Worm (Caenorhabditis elegans): ENCODE results near the gene dao-2.

Gene dao-2

DNA sequence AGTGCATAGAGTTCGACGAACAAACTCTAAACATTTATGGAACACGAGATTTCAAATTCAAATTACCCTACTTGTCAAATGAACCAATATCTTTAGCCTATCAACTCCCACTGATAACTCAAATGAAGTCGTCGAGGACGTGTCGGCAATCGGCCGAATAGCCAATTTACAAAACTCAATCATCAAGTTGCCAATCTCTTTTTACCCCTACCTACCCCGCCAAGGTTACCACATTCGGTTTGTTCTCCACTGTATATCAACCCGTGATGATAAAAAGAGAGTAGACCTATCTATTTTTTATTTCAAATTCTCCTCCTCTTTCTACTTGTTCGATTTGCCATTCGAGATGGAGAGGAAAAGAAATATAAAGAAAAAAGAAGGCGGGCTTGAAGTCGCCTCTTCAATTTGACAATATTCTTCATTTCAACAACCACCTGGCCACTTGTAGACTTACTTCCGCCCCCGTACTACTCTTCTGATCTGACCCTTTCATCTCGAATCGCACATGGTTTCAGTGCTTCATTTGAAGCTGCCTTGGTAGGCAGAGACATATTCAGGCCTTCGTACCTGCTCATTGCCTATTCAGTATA, 12.7 kb upstream of the dao-2 start (continued):
- TF ChIP-seq nhr-71 (tag; optimal IDR thresholded peaks at IDR 0.05) = peak; percentile 28
- TF ChIP-seq mep-1 (tag; optimal IDR thresholded peaks at IDR 0.05) = no peak
- TF ChIP-seq snpc-4 (tag; optimal IDR thresholded peaks at IDR 0.05) = no peak
- peak; percentile 33 for TF ChIP-seq nhr-90 (tag; optimal IDR thresholded peaks at IDR 0.05; ENCODE audit: poor library complexity)
- TF ChIP-seq sptf-1 (tag; optimal IDR thresholded peaks at IDR 0.05) = no peak
- TF ChIP-seq nhr-28 (tag; optimal IDR thresholded peaks at IDR 0.05) = no peak
- TF ChIP-seq lin-35 (GFP tag; optimal IDR thresholded peaks at IDR 0.05) = no peak
- TF ChIP-seq nhr-20 (tag; optimal IDR thresholded peaks at IDR 0.05) = peak; percentile 47

DNA sequence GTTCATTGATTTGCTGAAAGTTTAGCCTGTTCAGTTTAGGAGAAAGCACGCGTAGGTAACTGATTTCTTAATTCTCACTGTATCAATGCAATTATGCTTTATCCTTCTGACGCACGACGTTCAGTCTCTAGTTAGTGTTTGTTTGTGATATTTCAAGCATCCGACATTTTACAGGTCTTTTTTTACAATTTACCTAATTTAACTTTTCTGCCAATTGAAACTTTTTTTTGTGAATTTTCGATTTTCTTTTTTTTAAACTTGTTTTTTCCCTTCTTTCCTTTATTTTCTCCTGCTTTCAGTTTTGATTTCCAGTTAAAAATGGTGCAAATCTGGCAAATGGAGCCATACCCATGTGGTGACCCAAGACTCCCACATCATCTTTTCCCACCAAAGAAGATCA, 12.0 kb upstream of the dao-2 start, which contains the start of gene K07E1.1:
K07E1.1 (plus strand) TSS at position 301 of the 400 bp plus-strand sequence.
- no peak for TF ChIP-seq ceh-88 (GFP tag; IDR thresholded peaks at IDR 0.05)
- no peak for TF ChIP-seq fos-1 (tag; optimal IDR thresholded peaks at IDR 0.05)
- TF ChIP-seq egl-27 (tag; optimal IDR thresholded peaks at IDR 0.05) = no peak

DNA sequence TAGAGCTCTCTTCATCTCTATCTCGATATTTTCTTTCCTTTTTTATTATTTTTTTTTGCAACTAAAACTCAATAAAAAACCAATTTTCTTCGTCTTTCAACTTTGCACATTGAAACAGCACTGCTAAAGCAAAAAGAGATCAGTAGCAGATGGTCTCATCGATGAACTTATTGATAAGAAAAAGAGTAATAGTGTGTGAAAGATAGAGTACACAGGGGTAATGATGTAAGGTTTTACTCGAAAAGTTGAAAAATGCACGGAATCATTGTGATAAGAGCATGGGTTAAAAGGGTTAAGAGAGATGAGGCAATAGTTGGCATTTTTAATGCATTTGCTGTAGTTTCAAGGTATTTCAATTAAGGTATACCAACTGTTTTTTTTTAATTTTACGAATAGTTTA, 10.7 kb upstream of the dao-2 start:
- TF ChIP-seq elt-2 (tag; optimal IDR thresholded peaks at IDR 0.05) (peak; percentile 76), pqm-1 (tag; optimal IDR thresholded peaks at IDR 0.05) (peak; percentile 30), hlh-4 (tag; optimal IDR thresholded peaks at IDR 0.05) (no peak), nhr-90 (tag; optimal IDR thresholded peaks at IDR 0.05; ENCODE audit: poor library complexity) (peak; percentile 34)

DNA sequence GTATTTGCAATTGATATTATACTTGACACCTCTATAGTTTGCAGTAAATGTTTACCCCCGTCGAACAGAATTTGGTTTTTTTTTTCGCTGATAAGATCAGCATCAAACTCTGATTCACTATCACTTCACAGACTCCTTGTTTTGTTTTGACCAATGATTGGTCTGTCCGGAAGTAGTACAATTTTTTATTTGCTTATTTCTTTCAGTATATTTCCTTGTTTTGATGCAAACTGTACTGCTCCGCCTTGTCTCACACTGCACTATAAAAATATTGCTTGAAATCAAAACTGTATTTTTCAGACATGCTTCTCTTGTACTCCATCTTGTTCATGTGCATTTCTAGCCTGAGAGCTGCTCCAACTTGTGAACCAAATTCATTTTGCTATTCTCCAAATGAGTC, 5.3 kb upstream of the dao-2 start, which contains the start of gene M03A1.3:
M03A1.3 (plus strand) TSS at position 301 of the 400 bp plus-strand sequence.
- no peak for TF ChIP-seq mef-2 (tag; optimal IDR thresholded peaks at IDR 0.05)
- no peak for TF ChIP-seq pqm-1 (tag; optimal IDR thresholded peaks at IDR 0.05)
- no peak for TF ChIP-seq unc-30 (tag; optimal IDR thresholded peaks at IDR 0.05)
- TF ChIP-seq blmp-1 (tag; optimal IDR thresholded peaks at IDR 0.05) = no peak
- TF ChIP-seq aha-1 (tag; optimal IDR thresholded peaks at IDR 0.05) = no peak

DNA sequence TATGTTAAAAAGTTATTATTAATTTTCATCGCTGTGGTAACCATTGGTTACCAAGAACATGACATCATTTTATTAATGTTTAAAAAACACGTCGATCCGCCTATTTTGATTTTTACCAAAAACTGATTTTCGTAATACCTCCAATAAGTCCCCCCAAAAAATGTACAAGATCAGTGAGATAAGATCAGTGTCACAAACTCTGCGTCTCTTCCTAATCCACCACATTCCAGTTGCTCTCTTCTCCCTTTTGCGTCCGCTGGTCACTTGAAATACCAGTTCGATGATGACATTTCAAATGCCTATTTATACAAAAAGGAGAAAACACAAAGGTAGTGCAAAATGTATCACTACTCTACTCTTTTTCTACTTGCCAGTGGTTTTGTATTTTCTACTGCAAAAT, 2.7 kb upstream of the dao-2 start, which contains the start of gene M03A1.8:
M03A1.8 (plus strand) TSS at position 269 of the 400 bp plus-strand sequence.
- TF ChIP-seq nhr-19 (GFP tag; conservative IDR thresholded peaks at IDR 0.05) = no peak
- TF ChIP-seq blmp-1 (tag; optimal IDR thresholded peaks at IDR 0.05) = peak; percentile 35
- TF ChIP-seq snu-23 (GFP tag; optimal IDR thresholded peaks at IDR 0.05) = peak; percentile 4
- TF ChIP-seq tbx-2 (tag; optimal IDR thresholded peaks at IDR 0.05) = no peak
- peak; percentile 19 for TF ChIP-seq nhr-20 (tag; optimal IDR thresholded peaks at IDR 0.05)
- TF ChIP-seq nhr-85 (tag) = peak; percentile 83
- peak; percentile 10 for TF ChIP-seq rnt-1 (tag; optimal IDR thresholded peaks at IDR 0.05)
- TF ChIP-seq lin-14 (GFP tag; optimal IDR thresholded peaks at IDR 0.05) = peak; percentile 26

DNA sequence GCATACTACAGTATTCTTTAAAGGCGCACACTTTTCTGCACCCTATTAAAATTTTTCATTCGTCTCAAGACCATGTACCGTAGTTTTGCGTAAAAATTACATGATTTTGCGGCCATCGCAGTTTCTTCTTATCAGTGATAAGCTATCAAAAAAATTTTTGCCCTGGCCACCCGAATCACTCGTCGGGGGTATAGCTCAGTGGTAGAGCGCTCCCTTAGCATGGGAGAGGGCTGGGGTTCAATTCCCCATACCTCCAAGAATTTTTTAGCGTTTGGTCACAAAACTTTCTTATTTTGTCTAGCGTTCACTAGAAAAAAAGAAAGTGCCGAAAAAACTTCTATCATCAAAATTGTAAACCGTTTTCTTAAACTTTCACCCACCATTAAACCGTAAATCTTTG, 2.5 kb downstream of the dao-2 start:
- TF ChIP-seq aly-2 (tag; optimal IDR thresholded peaks at IDR 0.05) (no peak), elt-2 (tag; optimal IDR thresholded peaks at IDR 0.05) (peak; percentile 39)

DNA sequence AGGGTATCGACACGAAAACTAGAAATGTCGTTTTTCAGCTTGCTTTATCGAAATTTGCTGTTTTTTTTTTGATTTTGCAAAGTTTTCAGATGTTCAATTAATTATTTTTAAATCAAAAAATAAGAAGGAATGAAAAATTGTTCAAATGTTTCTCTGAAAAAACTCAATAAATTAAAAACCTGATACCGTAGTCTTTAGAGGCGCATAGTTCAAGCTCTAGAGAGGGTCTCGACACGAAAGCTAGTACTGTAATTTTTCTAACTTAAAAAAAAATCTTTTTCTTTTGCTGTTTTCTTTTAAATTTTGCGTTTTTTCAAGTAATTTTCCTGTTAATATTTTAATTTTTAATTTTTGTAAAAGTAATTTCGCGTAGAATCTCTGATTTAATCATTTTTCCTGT, 3.5 kb downstream of the dao-2 start:
- TF ChIP-seq ceh-82 (tag; optimal IDR thresholded peaks at IDR 0.05) = no peak
- TF ChIP-seq tbx-2 (tag; optimal IDR thresholded peaks at IDR 0.05) = no peak
- TF ChIP-seq snu-23 (GFP tag; optimal IDR thresholded peaks at IDR 0.05) = no peak
- no peak for TF ChIP-seq fkh-8 (tag; optimal IDR thresholded peaks at IDR 0.05)
- no peak for TF ChIP-seq mab-9 (GFP tag; IDR thresholded peaks at IDR 0.05)
- no peak for TF ChIP-seq unc-86 (tag; optimal IDR thresholded peaks at IDR 0.05)
- no peak for TF ChIP-seq hlh-17 (GFP tag; optimal IDR thresholded peaks at IDR 0.05; ENCODE audit: borderline replicate concordance)
- TF ChIP-seq vab-15 (tag; optimal IDR thresholded peaks at IDR 0.05) = no peak
- TF ChIP-seq lsy-2 (tag; optimal IDR thresholded peaks at IDR 0.05) = no peak
- TF ChIP-seq unc-30 (tag; optimal IDR thresholded peaks at IDR 0.05) = no peak
- no peak for TF ChIP-seq efl-3 (GFP tag; optimal IDR thresholded peaks at IDR 0.05)
- TF ChIP-seq dpl-1 (GFP tag; optimal IDR thresholded peaks at IDR 0.05) = no peak
- TF ChIP-seq ztf-4 (tag; optimal IDR thresholded peaks at IDR 0.05) = no peak
- TF ChIP-seq ceh-8 (GFP tag; optimal IDR thresholded peaks at IDR 0.05) = no peak
- TF ChIP-seq ztf-11 (tag; optimal IDR thresholded peaks at IDR 0.05) = no peak
- no peak for TF ChIP-seq jun-1 (tag; optimal IDR thresholded peaks at IDR 0.05)
- no peak for TF ChIP-seq nhr-28 (tag; optimal IDR thresholded peaks at IDR 0.05)
- no peak for TF ChIP-seq mef-2 (tag; optimal IDR thresholded peaks at IDR 0.05)

Data from whole organism, L1 larva.